Worm (Caenorhabditis elegans) whole organism, late embryonic: ENCODE data around the gene ugt-32.

Experiments
- K09A11.1 ChIP-seq: sonication (generic microtip); optimal IDR thresholded peaks from 2 replicates; lab custom pipeline; 2017; ENCODE audit warnings: antibody characterized with exemption, mild to moderate bottlenecking, missing genetic modification characterization, missing compliant biosample characterization; ENCODE audit not compliant: insufficient read depth
- ceh-34 ChIP-seq: sonication (generic microtip); optimal IDR thresholded peaks from 2 replicates; lab custom pipeline; 2016; ENCODE audit warnings: mild to moderate bottlenecking, missing genetic modification characterization, missing compliant biosample characterization
- ets-4 ChIP-seq: sonication (generic microtip); optimal IDR thresholded peaks from 2 replicates; lab custom pipeline; 2016; ENCODE audit warnings: missing genetic modification characterization, missing compliant biosample characterization
- fax-1 ChIP-seq: sonication (generic microtip); optimal IDR thresholded peaks from 2 replicates; lab custom pipeline; 2016; ENCODE audit warnings: missing genotype, missing genetic modification characterization, missing compliant biosample characterization
- nhr-11 ChIP-seq: fragments of 150-350 bp; optimal IDR thresholded peaks from 2 replicates; lab custom pipeline; 2014; ENCODE audit warnings: missing biosample characterization, missing genetic modification characterization
- pat-9 ChIP-seq: fragments of 200-800 bp; sonication (Bioruptor generic); optimal IDR thresholded peaks from 2 replicates; lab custom pipeline; 2018; ENCODE audit warnings: mild to moderate bottlenecking, missing genetic modification characterization, moderate library complexity, missing compliant biosample characterization
- pha-2 ChIP-seq: sonication (generic microtip); optimal IDR thresholded peaks from 2 replicates; lab custom pipeline; 2017; ENCODE audit warnings: mild to moderate bottlenecking, missing genetic modification characterization, missing compliant biosample characterization
- pqm-1 ChIP-seq: sonication (generic microtip); optimal IDR thresholded peaks from 2 replicates; lab custom pipeline; 2016; ENCODE audit warnings: missing genetic modification characterization, missing compliant biosample characterization
- sox-2 ChIP-seq: fragments of 200-800 bp; sonication (Bioruptor generic); IDR thresholded peaks from 2 replicates; pipeline ENCODE4 v1.3.6; 2022; ENCODE audit warnings: missing genetic modification reagents, missing genetic modification characterization, missing compliant biosample characterization
- sox-4 ChIP-seq: sonication (generic microtip); optimal IDR thresholded peaks from 2 replicates; lab custom pipeline; 2017; ENCODE audit warnings: mild to moderate bottlenecking, missing genetic modification characterization, inconsistent platforms, missing compliant biosample characterization
- tbx-2 ChIP-seq: sonication (generic microtip); optimal IDR thresholded peaks from 2 replicates; lab custom pipeline; 2016; ENCODE audit warnings: missing genetic modification characterization, missing compliant biosample characterization
- ttx-3 ChIP-seq: sonication (generic microtip); optimal IDR thresholded peaks from 2 replicates; lab custom pipeline; 2016; ENCODE audit warnings: missing genetic modification reagents, missing genetic modification characterization, missing compliant biosample characterization

ugt-32 gene

DNA sequence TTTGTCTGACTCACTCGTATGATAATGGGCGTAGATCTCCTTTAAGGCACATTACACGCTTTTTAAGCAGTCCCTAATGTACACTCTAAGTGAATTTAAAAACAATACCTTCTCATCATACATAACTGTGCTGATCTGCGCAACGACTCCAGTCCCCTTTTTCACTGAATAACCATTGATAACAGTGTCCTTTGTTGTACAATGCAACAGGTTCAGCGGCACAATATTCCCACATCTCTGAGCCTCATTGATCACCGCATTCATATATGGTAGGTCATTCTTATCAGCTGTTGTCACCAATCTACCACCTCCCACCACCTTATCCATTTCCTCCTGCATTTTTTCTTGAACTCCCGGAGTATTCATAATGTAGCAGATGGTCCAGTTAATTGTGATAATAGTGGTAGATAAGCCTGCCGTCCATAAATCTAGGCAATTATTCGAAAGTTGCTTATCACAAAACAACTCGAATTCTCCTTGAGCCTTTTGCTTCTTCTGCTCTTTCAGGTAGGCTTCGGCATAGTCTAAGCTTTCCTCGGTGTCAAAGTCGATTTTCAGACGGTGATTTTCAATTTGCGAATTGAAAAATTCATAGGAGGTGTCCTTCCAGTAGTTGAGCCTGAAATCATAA lies 41.9 kb downstream of the ugt-32 start:
- TF ChIP-seq ets-4 (tag; lab: Kevin White, UChicago) (no peak), pqm-1 (tag; lab: Kevin White, UChicago) (no peak), ceh-34 (tag; lab: Kevin White, UChicago) (no peak), fax-1 (tag; lab: Kevin White, UChicago) (no peak)

DNA sequence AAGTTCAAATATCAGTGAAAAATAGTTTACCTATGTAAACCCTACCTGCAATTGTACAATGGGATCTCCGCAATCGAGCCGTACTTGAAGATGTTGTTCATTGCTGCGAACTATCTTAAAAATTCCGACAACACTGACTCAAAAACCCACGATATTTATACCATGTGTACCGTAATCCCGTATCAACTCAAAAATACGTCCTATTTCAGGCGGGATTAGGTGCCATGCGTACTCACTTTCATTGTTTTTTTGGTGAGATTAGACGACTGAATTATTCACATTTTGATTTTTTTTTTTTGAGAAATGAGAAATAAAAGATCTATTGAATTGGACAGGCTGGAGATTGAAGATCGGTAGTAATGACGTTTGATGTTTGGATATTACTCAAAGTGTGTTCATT lies 43.4 kb downstream of the ugt-32 start, which contains the start of gene srt-30:
TSS of gene srt-30 (minus strand) at position 101 of the 400 bp plus-strand sequence.
- TF ChIP-seq pat-9 (tag; lab: Kevin White, UChicago) (no peak), nhr-11 (tag; lab: Kevin White, UChicago) (no peak), sox-2 (GFP tag; lab: Robert Waterston, UW) (no peak), pha-2 (no peak), K09A11.1 (tag; lab: Kevin White, UChicago) (no peak), ttx-3 (tag; lab: Kevin White, UChicago) (no peak), tbx-2 (tag; lab: Kevin White, UChicago) (no peak), sox-4 (tag; lab: Kevin White, UChicago) (no peak)

DNA sequence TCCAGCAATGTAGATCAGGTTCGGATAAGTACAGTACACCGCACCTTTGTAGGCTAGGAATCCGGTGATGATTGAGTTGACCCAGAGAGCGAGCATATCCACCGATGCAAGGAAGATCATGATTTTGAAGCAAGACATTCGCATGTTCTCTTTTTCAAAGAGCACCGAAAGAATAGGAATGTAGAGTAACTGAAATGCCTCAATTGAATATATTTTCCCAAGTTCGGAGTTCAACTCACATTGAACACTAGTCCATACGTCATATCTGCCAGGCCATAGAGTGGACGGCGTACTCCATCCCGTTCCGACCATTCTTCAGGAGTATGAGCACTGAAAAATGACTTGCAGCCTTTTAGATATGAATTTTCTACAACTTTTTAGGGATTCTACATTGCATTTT lies 44.1 kb downstream of the ugt-32 start:
- no peak for TF ChIP-seq pat-9 (tag; lab: Kevin White, UChicago)
